Fruit fly (Drosophila melanogaster) whole organism, adult: ENCODE data around the gene CG31454.

ENCODE experiments used
- CG11617 ChIP-seq: fragments of 200-800 bp; sonication (Bioruptor generic); optimal IDR thresholded peaks from 2 replicates; lab custom pipeline; 2017; ENCODE audit warnings: mild to moderate bottlenecking, missing biosample characterization, missing genetic modification reagents, missing genetic modification characterization
- CG1620 ChIP-seq: fragments of 200-800 bp; sonication (Bioruptor generic); optimal IDR thresholded peaks from 2 replicates; lab custom pipeline; 2016; ENCODE audit warnings: missing biosample characterization, missing genetic modification characterization
- CG33017 ChIP-seq: fragments of 200-800 bp; sonication (Bioruptor generic); optimal IDR thresholded peaks from 2 replicates; lab custom pipeline; 2018; ENCODE audit warnings: missing biosample characterization, mild to moderate bottlenecking, missing genetic modification characterization, moderate library complexity
- CG5204 ChIP-seq: fragments of 200-800 bp; sonication (Bioruptor generic); optimal IDR thresholded peaks from 2 replicates; lab custom pipeline; 2016; ENCODE audit warnings: missing biosample characterization, missing genetic modification characterization
- CG7045 ChIP-seq: fragments of 200-800 bp; sonication (Bioruptor generic); optimal IDR thresholded peaks from 2 replicates; lab custom pipeline; 2017; ENCODE audit warnings: missing biosample characterization, mild to moderate bottlenecking, missing genetic modification characterization
- Clk ChIP-seq: fragments of 200-800 bp; sonication (Bioruptor generic); optimal IDR thresholded peaks from 2 replicates; lab custom pipeline; 2017; ENCODE audit warnings: missing biosample characterization, missing genetic modification characterization
- Crg-1 ChIP-seq: fragments of 200-800 bp; sonication (Bioruptor generic); optimal IDR thresholded peaks from 2 replicates; lab custom pipeline; 2016; ENCODE audit warnings: missing biosample characterization, missing genetic modification characterization
- Mnt ChIP-seq: fragments of 200-800 bp; sonication (Bioruptor generic); optimal IDR thresholded peaks from 2 replicates; lab custom pipeline; 2016; ENCODE audit warnings: missing biosample characterization, mild to moderate bottlenecking, missing genetic modification characterization
- bab1 ChIP-seq: fragments of 200-800 bp; sonication (Bioruptor generic); optimal IDR thresholded peaks from 3 replicates; lab custom pipeline; 2019; ENCODE audit warnings: missing biosample characterization, mild to moderate bottlenecking, missing genetic modification characterization, moderate library complexity
- kay ChIP-seq: fragments of 200-800 bp; sonication (Bioruptor generic); peaks from one replicate; lab custom pipeline; 2016; ENCODE audit warnings: missing biosample characterization, missing genetic modification characterization, borderline replicate concordance
- ovo ChIP-seq: fragments of 200-800 bp; sonication (Bioruptor generic); optimal IDR thresholded peaks from 2 replicates; lab custom pipeline; 2016; ENCODE audit warnings: missing biosample characterization, missing genetic modification characterization
- toe ChIP-seq: fragments of 200-800 bp; sonication (Bioruptor generic); optimal IDR thresholded peaks from 2 replicates; lab custom pipeline; 2016; ENCODE audit warnings: missing biosample characterization, missing genetic modification characterization

DNA sequence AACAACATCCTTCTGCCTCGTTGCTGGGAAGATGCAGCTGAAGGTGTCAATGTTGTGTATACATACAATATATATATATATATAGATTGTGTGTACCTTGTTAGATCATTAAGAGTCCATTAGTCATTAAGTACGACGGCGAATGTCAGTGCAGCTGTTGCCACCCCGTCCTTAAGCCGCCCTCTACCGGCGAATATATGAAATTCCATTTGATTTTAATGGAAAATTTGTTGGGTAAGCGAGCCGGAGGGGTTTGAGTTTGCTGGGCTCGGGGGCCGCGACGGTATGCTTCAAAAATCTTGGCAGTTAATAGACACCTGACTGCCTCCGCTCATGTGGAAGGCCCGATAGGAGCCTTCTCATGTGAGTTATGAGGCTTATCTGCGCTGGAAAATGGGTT is 36.9 kb upstream of the CG31454 start:
- no peak for TF ChIP-seq CG11617 (GFP tag; lab: Kevin White, UChicago)
- TF ChIP-seq ovo (GFP tag; lab: Kevin White, UChicago), result no peak
- no peak for TF ChIP-seq CG1620 (GFP tag; lab: Kevin White, UChicago)
- TF ChIP-seq Mnt, result no peak
- TF ChIP-seq toe (GFP tag; lab: Kevin White, UChicago), result no peak
- TF ChIP-seq Clk (GFP tag; lab: Kevin White, UChicago), result no peak
- no peak for TF ChIP-seq CG5204 (GFP tag; lab: Kevin White, UChicago)
- TF ChIP-seq bab1 (GFP tag; lab: Kevin White, UChicago), result no peak
- TF ChIP-seq CG33017 (tag; lab: Kevin White, UChicago), result no peak
- TF ChIP-seq kay (GFP tag; lab: Kevin White, UChicago), result no peak
- no peak for TF ChIP-seq Crg-1 (GFP tag; lab: Kevin White, UChicago)
- no peak for TF ChIP-seq CG7045 (GFP tag; lab: Kevin White, UChicago)
